Fruit fly (Drosophila melanogaster) whole organism, embryonic: Measurements from ENCODE around the gene CG10283.

ENCODE experiments used
- Blimp-1 ChIP-seq: fragments of 200-800 bp; sonication (Bioruptor generic); optimal IDR thresholded peaks from 3 replicates; lab custom pipeline; 2018; ENCODE audit warnings: missing biosample characterization, missing genetic modification characterization, mild to moderate bottlenecking, moderate library complexity, missing genetic modification reagents
- CG10209 ChIP-seq: fragments of 200-800 bp; sonication (Bioruptor generic); optimal IDR thresholded peaks from 3 replicates; lab custom pipeline; 2017; ENCODE audit warnings: missing biosample characterization, mild to moderate bottlenecking, missing genetic modification characterization, missing genetic modification reagents
- CG11456 ChIP-seq: fragments of 200-800 bp; sonication (Bioruptor generic); IDR thresholded peaks from 3 replicates; pipeline ENCODE4 v1.3.6; 2022; ENCODE audit warnings: missing biosample characterization, missing genetic modification characterization
- CG12299 ChIP-seq: fragments of 200-800 bp; sonication (Bioruptor generic); optimal IDR thresholded peaks from 2 replicates; lab custom pipeline; 2018; ENCODE audit warnings: missing biosample characterization, mild to moderate bottlenecking, missing genetic modification characterization
- CG13775 ChIP-seq: fragments of 200-800 bp; sonication (Bioruptor generic); optimal IDR thresholded peaks from 3 replicates; lab custom pipeline; 2017; ENCODE audit warnings: missing biosample characterization, mild to moderate bottlenecking, missing genetic modification characterization
- CG14965 ChIP-seq: fragments of 200-800 bp; sonication (Bioruptor generic); optimal IDR thresholded peaks from 2 replicates; lab custom pipeline; 2016; ENCODE audit warnings: missing biosample characterization, missing genetic modification characterization, borderline replicate concordance
- CG15601 ChIP-seq: fragments of 200-800 bp; sonication (Bioruptor generic); optimal IDR thresholded peaks from 3 replicates; lab custom pipeline; 2019; ENCODE audit warnings: missing biosample characterization, mild to moderate bottlenecking, missing genetic modification characterization, moderate library complexity
- CG1603 ChIP-seq: fragments of 200-800 bp; sonication (Bioruptor generic); optimal IDR thresholded peaks from 2 replicates; lab custom pipeline; 2019; ENCODE audit warnings: missing biosample characterization, mild to moderate bottlenecking, missing genetic modification characterization, moderate library complexity
- CG17829 ChIP-seq: fragments of 200-800 bp; optimal IDR thresholded peaks from 2 replicates; lab custom pipeline; 2019; ENCODE audit warnings: missing biosample characterization, mild to moderate bottlenecking, missing genetic modification characterization, moderate library complexity
- CG2129 ChIP-seq: fragments of 200-800 bp; sonication (Bioruptor generic); IDR thresholded peaks from 2 replicates; pipeline ENCODE4 v1.3.6; 2022; ENCODE audit warnings: missing biosample characterization, missing genetic modification characterization; ENCODE audit not compliant: partially characterized antibody
- CG2678 ChIP-seq: fragments of 200-800 bp; sonication (Bioruptor generic); optimal IDR thresholded peaks from 3 replicates; lab custom pipeline; 2019; ENCODE audit warnings: missing biosample characterization, mild to moderate bottlenecking, missing genetic modification characterization, moderate library complexity
- CG2875 ChIP-seq: fragments of 200-800 bp; sonication (Bioruptor generic); optimal IDR thresholded peaks from 2 replicates; lab custom pipeline; 2017; ENCODE audit warnings: missing biosample characterization, mild to moderate bottlenecking, missing genetic modification characterization, missing genetic modification reagents
- CG8281 ChIP-seq: fragments of 200-800 bp; sonication (Bioruptor generic); optimal IDR thresholded peaks from 2 replicates; lab custom pipeline; 2018; ENCODE audit warnings: missing biosample characterization, mild to moderate bottlenecking, missing genetic modification characterization, moderate library complexity
- CG9609 ChIP-seq: fragments of 200-800 bp; sonication (Bioruptor generic); optimal IDR thresholded peaks from 3 replicates; lab custom pipeline; 2016; ENCODE audit warnings: missing biosample characterization, missing genetic modification characterization
- CHES-1-like ChIP-seq: fragments of 200-800 bp; sonication (Bioruptor generic); optimal IDR thresholded peaks from 2 replicates; lab custom pipeline; 2016; ENCODE audit warnings: missing biosample characterization, missing genetic modification characterization
- Chrac-16 ChIP-seq: fragments of 200-800 bp; sonication (Bioruptor generic); optimal IDR thresholded peaks from 3 replicates; lab custom pipeline; 2016; ENCODE audit warnings: missing biosample characterization, missing genetic modification characterization
- D19A ChIP-seq: fragments of 200-800 bp; optimal IDR thresholded peaks from 3 replicates; lab custom pipeline; 2019; ENCODE audit warnings: missing biosample characterization, mild to moderate bottlenecking, missing genetic modification characterization, moderate library complexity
- Doc3 ChIP-seq: fragments of 200-800 bp; sonication (Bioruptor generic); IDR thresholded peaks from 3 replicates; pipeline ENCODE4 v1.3.6; 2022; ENCODE audit warnings: missing biosample characterization, missing genetic modification characterization; ENCODE audit not compliant: partially characterized antibody
- Drgx ChIP-seq: fragments of 200-800 bp; sonication (Bioruptor generic); IDR thresholded peaks from 2 replicates; pipeline ENCODE4 v1.3.6; 2022; ENCODE audit warnings: missing biosample characterization, missing genetic modification characterization
- E2f2 ChIP-seq: fragments of 200-800 bp; sonication (Bioruptor generic); IDR thresholded peaks from 2 replicates; pipeline ENCODE4 v1.3.6; 2022; ENCODE audit warnings: missing biosample characterization, missing genetic modification characterization
- Ets65A ChIP-seq: fragments of 200-800 bp; sonication (Bioruptor generic); peaks from one replicate; lab custom pipeline; 2016; ENCODE audit warnings: missing biosample characterization, missing genetic modification characterization
- Lhr ChIP-seq: fragments of 200-800 bp; sonication (Bioruptor generic); optimal IDR thresholded peaks from 3 replicates; lab custom pipeline; 2017; ENCODE audit warnings: mild to moderate bottlenecking, missing biosample characterization, missing genetic modification reagents, missing genetic modification characterization
- Rfx ChIP-seq: fragments of 200-800 bp; sonication (Bioruptor generic); IDR thresholded peaks from 2 replicates; pipeline ENCODE4 v1.3.6; 2022; ENCODE audit warnings: missing biosample characterization, missing genetic modification characterization
- Sox102F ChIP-seq: fragments of 200-800 bp; sonication (Bioruptor generic); optimal IDR thresholded peaks from 2 replicates; lab custom pipeline; 2018; ENCODE audit warnings: missing biosample characterization, mild to moderate bottlenecking, missing genetic modification characterization, moderate library complexity
- Trl ChIP-seq, 3 experiments: fragments of >200 bp in 2 of 3; fragments of 200-800 bp in 1 of 3; sonication (Bioruptor generic) in 1 of 3; optimal IDR thresholded peaks; 2 replicates in 1 of 3; 3 replicates in 2 of 3; lab custom pipeline; 2016 to 2017; ENCODE audit warnings: missing biosample characterization in 1 of 3, missing genetic modification characterization in 1 of 3
- Xrp1 ChIP-seq: fragments of 200-800 bp; sonication (Bioruptor generic); IDR thresholded peaks from 2 replicates; pipeline ENCODE4 v1.3.6; 2022; ENCODE audit warnings: missing biosample characterization, missing genetic modification characterization
- chinmo ChIP-seq: fragments of 200-800 bp; sonication (Bioruptor generic); IDR thresholded peaks from 4 replicates; pipeline ENCODE4 v1.3.6; 2022; ENCODE audit warnings: missing biosample characterization, missing genetic modification characterization; ENCODE audit not compliant: partially characterized antibody
- cwo ChIP-seq: fragments of 200-800 bp; sonication (Bioruptor generic); optimal IDR thresholded peaks from 3 replicates; lab custom pipeline; 2017; ENCODE audit warnings: missing biosample characterization, missing genetic modification characterization, mild to moderate bottlenecking, moderate library complexity, missing genetic modification reagents
- dysf ChIP-seq: fragments of 200-800 bp; sonication (Bioruptor generic); IDR thresholded peaks from 3 replicates; pipeline ENCODE4 v1.3.6; 2022; ENCODE audit warnings: missing biosample characterization, missing genetic modification characterization
- en ChIP-seq: fragments of 200-800 bp; sonication (Bioruptor generic); optimal IDR thresholded peaks from 2 replicates; lab custom pipeline; 2016; ENCODE audit warnings: missing biosample characterization, missing genetic modification characterization
- esg ChIP-seq: fragments of 200-800 bp; sonication (Bioruptor generic); conservative IDR thresholded peaks from 2 replicates; pipeline ENCODE4 v1.3.6; 2022; ENCODE audit warnings: missing biosample characterization, missing genetic modification characterization
- insv ChIP-seq, 2 experiments: fragments of 200-800 bp; sonication (Bioruptor generic); optimal IDR thresholded peaks; 3 replicates each; lab custom pipeline; 2016 to 2018; ENCODE audit warnings: missing biosample characterization in 2 of 2, missing genetic modification characterization in 2 of 2
- lbe ChIP-seq: fragments of 200-800 bp; sonication (Bioruptor generic); optimal IDR thresholded peaks from 2 replicates; lab custom pipeline; 2016; ENCODE audit warnings: missing biosample characterization, mild to moderate bottlenecking, missing genetic modification characterization
- rib ChIP-seq: fragments of 200-800 bp; sonication (Bioruptor generic); IDR thresholded peaks from 2 replicates; pipeline ENCODE4 v1.3.6; 2022; ENCODE audit warnings: missing biosample characterization, missing genetic modification characterization
- sd ChIP-seq: fragments of 200-800 bp; sonication (Bioruptor generic); optimal IDR thresholded peaks from 3 replicates; lab custom pipeline; 2018; ENCODE audit warnings: missing biosample characterization, mild to moderate bottlenecking, missing genetic modification characterization, moderate library complexity
- slbo ChIP-seq: fragments of 200-800 bp; sonication (Bioruptor generic); IDR thresholded peaks from 2 replicates; pipeline ENCODE4 v1.3.6; 2022; ENCODE audit warnings: missing biosample characterization, missing genetic modification characterization
- sob ChIP-seq: fragments of 200-800 bp; sonication (Bioruptor generic); IDR thresholded peaks from 2 replicates; pipeline ENCODE4 v1.3.6; 2022; ENCODE audit warnings: missing biosample characterization, missing genetic modification characterization
- tio ChIP-seq: fragments of 200-800 bp; sonication (Bioruptor generic); optimal IDR thresholded peaks from 2 replicates; lab custom pipeline; 2017; ENCODE audit warnings: missing biosample characterization, missing genetic modification characterization, inconsistent platforms
- tll ChIP-seq, 2 experiments: fragments of 200-800 bp in 1 of 2; fragments of >200 bp in 1 of 2; sonication (Bioruptor generic) in 1 of 2; optimal IDR thresholded peaks; 2 replicates each; lab custom pipeline; 2017 to 2019; ENCODE audit warnings: missing biosample characterization in 2 of 2, missing genetic modification characterization in 2 of 2, mild to moderate bottlenecking in 1 of 2, moderate library complexity in 1 of 2
- tx ChIP-seq: fragments of 200-800 bp; sonication (Bioruptor generic); optimal IDR thresholded peaks from 2 replicates; lab custom pipeline; 2016; ENCODE audit warnings: missing biosample characterization, missing genetic modification characterization
- usp ChIP-seq: fragments of >200 bp; optimal IDR thresholded peaks from 2 replicates; lab custom pipeline; 2017; ENCODE audit warnings: missing biosample characterization, missing genetic modification characterization
- vvl ChIP-seq: fragments of 200-800 bp; sonication (Bioruptor generic); IDR thresholded peaks from 2 replicates; pipeline ENCODE4 v1.3.6; 2022; ENCODE audit warnings: missing biosample characterization, missing genetic modification characterization
- zfh1 ChIP-seq: fragments of 200-800 bp; sonication (Bioruptor generic); IDR thresholded peaks from 3 replicates; pipeline ENCODE4 v1.3.6; 2022; ENCODE audit warnings: missing biosample characterization, missing genetic modification characterization

The CG10283 gene

dm6 chr2L:18484382-18485050 is at the start of gene CG10283 (continued):
- peak; percentile 45 for TF ChIP-seq CG17829
- peak; percentile 43; the same call in 1 of the 2 replicates for TF ChIP-seq Xrp1 (GFP tag; lab: Robert Waterston, UW)
- TF ChIP-seq Trl (optimal IDR thresholded peaks at IDR 0.05; lab: Kevin White, UChicago), result peak; percentile 90
- no peak for TF ChIP-seq Trl (GFP tag; optimal IDR thresholded peaks at IDR 0.05; lab: Kevin White, UChicago)
- peak; percentile 18 for TF ChIP-seq CG2875 (GFP tag; lab: Kevin White, UChicago)
- TF ChIP-seq sob (GFP tag; lab: Robert Waterston, UW), result peak; percentile 43; the same call in 1 of the 2 replicates
- TF ChIP-seq CG13775 (GFP tag; lab: Kevin White, UChicago), result peak; percentile 21
- no peak for TF ChIP-seq tio (GFP tag; lab: Kevin White, UChicago)
- peak; percentile 81 for TF ChIP-seq E2f2 (GFP tag; lab: Robert Waterston, UW)
- peak; percentile 16 for TF ChIP-seq D19A (tag; lab: Kevin White, UChicago)
- TF ChIP-seq Sox102F (GFP tag; lab: Kevin White, UChicago), result peak; percentile 30
- TF ChIP-seq CG10209 (GFP tag; lab: Kevin White, UChicago), result peak; percentile 16

dm6 chr2L:18526005-18526404 is 41.7 kb upstream of the CG10283 start:
- TF ChIP-seq esg (GFP tag; lab: Robert Waterston, UW) (no peak), cwo (GFP tag; lab: Kevin White, UChicago) (peak; percentile 25), CG15601 (no peak), CG12299 (tag; lab: Kevin White, UChicago) (no peak), chinmo (GFP tag; lab: Robert Waterston, UW) (peak; percentile 74; the same call in 1 of the 4 replicates), CG8281 (tag; lab: Kevin White, UChicago) (peak; percentile 91)

- peak; percentile 70 for TF ChIP-seq Blimp-1 (GFP tag; lab: Kevin White, UChicago)
- peak; percentile 22; the same call in 1 of the 2 replicates for TF ChIP-seq vvl (GFP tag; lab: Robert Waterston, UW)
- TF ChIP-seq sd (tag; lab: Kevin White, UChicago), result peak; percentile 19
- TF ChIP-seq D19A (tag; lab: Kevin White, UChicago), result no peak
Observed at dm6 chr2L:18524896-18525295, 40.6 kb upstream of the CG10283 start.

- TF ChIP-seq lbe (GFP tag; lab: Kevin White, UChicago) (no peak), zfh1 (GFP tag; lab: Robert Waterston, UW) (no peak), CG14965 (GFP tag; lab: Kevin White, UChicago) (no peak), CG2129 (no peak), CG1603 (tag; lab: Kevin White, UChicago) (no peak), tx (no peak), CG2678 (tag; lab: Kevin White, UChicago) (no peak), Chrac-16 (GFP tag; lab: Kevin White, UChicago) (no peak), Drgx (peak; percentile 50), Rfx (no peak), Ets65A (GFP tag; lab: Kevin White, UChicago) (peak; percentile 15), Blimp-1 (GFP tag; lab: Kevin White, UChicago) (peak; percentile 2)
Observed at dm6 chr2L:18523003-18523402, 38.7 kb upstream of the CG10283 start.

dm6 chr2L:18522258-18522657 is 37.9 kb upstream of the CG10283 start:
- TF ChIP-seq CHES-1-like (GFP tag; lab: Kevin White, UChicago), result no peak
- TF ChIP-seq slbo (GFP tag; lab: Robert Waterston, UW), result no peak
- no peak for TF ChIP-seq CG9609
- TF ChIP-seq tll (GFP tag; optimal IDR thresholded peaks at IDR 0.05; lab: Kevin White, UChicago), result no peak
- TF ChIP-seq Doc3 (GFP tag; lab: Robert Waterston, UW), result no peak
- TF ChIP-seq Lhr (GFP tag; lab: Kevin White, UChicago), result no peak
- TF ChIP-seq insv (GFP tag; optimal IDR thresholded peaks at IDR 0.05; lab: Kevin White, UChicago), result no peak
- no peak for TF ChIP-seq usp
- TF ChIP-seq en (GFP tag; lab: Kevin White, UChicago), result no peak
- no peak for TF ChIP-seq rib (GFP tag; lab: Robert Waterston, UW)
- peak; percentile 64 for TF ChIP-seq Blimp-1 (GFP tag; lab: Kevin White, UChicago)
- 0 out of 3 replicates have a peak, but pooled peaks have one; percentile 3 for TF ChIP-seq CG11456
- TF ChIP-seq dysf (GFP tag; lab: Robert Waterston, UW), result no peak
